Fruit fly (Drosophila melanogaster): ENCODE measurements around the gene CG7573.

Gene CG7573

DNA sequence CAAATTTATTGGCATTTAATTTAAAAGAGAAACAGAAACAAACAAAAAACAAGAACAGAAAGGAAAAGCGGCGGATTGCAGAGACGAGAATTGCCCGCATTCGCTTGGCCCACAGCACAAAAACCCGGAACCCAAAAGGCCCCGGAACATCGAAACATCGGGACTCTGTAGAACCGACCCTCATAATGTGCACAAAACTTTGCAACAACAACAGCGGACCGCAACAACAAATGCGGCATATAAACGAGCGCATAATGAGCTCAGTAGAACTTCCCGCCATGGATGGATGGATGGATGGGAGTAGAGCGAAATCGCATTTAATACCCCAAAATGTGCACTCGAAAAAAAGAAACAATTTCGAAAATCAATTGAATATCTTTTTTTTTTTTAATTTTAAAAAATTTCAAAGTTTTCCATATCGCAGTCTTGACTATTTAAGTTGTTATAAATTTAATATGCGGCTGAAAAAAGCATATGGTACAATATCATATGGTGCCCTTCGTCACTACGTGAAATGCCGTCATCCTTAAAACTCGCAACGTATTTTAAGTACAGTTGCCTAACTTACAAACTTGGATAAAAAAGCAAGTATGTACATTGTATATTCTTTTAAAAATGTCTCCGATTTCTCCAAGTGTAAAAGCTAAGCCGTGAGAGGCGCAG, 24.7 kb downstream of the CG7573 start (continued):
- TF ChIP-seq disco-r (GFP tag; optimal IDR thresholded peaks at IDR 0.05) (no peak), stc (GFP tag; IDR thresholded peaks at IDR 0.05) (peak; percentile 10; the same call in 1 of the 2 replicates), Mad (GFP tag; optimal IDR thresholded peaks at IDR 0.05) (no peak), CG13894 (tag; optimal IDR thresholded peaks at IDR 0.05) (peak; percentile 62), ro (GFP tag; IDR thresholded peaks at IDR 0.05) (no peak), ara (GFP tag; IDR thresholded peaks at IDR 0.05) (no peak), onecut (GFP tag; IDR thresholded peaks at IDR 0.05) (peak; percentile 9; the same call in 1 of the 2 replicates), CG30020 (tag; optimal IDR thresholded peaks at IDR 0.05) (no peak), fu2 (GFP tag; optimal IDR thresholded peaks at IDR 0.05) (no peak), CG9215 (GFP tag; IDR thresholded peaks at IDR 0.05) (no peak), CG9437 (GFP tag; optimal IDR thresholded peaks at IDR 0.05) (peak; percentile 46), CG17829 (tag; optimal IDR thresholded peaks at IDR 0.05) (peak; percentile 7), amos (GFP tag; IDR thresholded peaks at IDR 0.05; ENCODE audit: partially characterized antibody) (no peak), vnd (GFP tag; IDR thresholded peaks at IDR 0.05; ENCODE audit: partially characterized antibody) (no peak), schlank (tag; optimal IDR thresholded peaks at IDR 0.05) (no peak), Kr (GFP tag; optimal IDR thresholded peaks at IDR 0.05) (no peak), Six4 (GFP tag; optimal IDR thresholded peaks at IDR 0.05) (no peak), nmo (GFP tag; optimal IDR thresholded peaks at IDR 0.05) (peak; percentile 17), CG31365 (tag; optimal IDR thresholded peaks at IDR 0.05) (no peak), CG1603 (tag; optimal IDR thresholded peaks at IDR 0.05) (no peak), Fer2 (tag; optimal IDR thresholded peaks at IDR 0.05) (no peak), CG2889 (GFP tag; IDR thresholded peaks at IDR 0.05) (no peak), sug (tag; optimal IDR thresholded peaks at IDR 0.05) (no peak), CG15479 (GFP tag; optimal IDR thresholded peaks at IDR 0.05) (no peak), CG11695 (GFP tag; IDR thresholded peaks at IDR 0.05) (peak; percentile 38; the same call in 2 of the 3 replicates), Elba2 (GFP tag; optimal IDR thresholded peaks at IDR 0.05) (no peak), Hmx (GFP tag; optimal IDR thresholded peaks at IDR 0.05) (no peak), al (GFP tag; IDR thresholded peaks at IDR 0.05) (no peak), CG10274 (GFP tag; optimal IDR thresholded peaks at IDR 0.05) (no peak), pzg (GFP tag; optimal IDR thresholded peaks at IDR 0.05) (no peak), CG2712 (tag; optimal IDR thresholded peaks at IDR 0.05) (peak; percentile 56), dmrt11E (tag; optimal IDR thresholded peaks at IDR 0.05) (peak; percentile 56), CG11723 (GFP tag; optimal IDR thresholded peaks at IDR 0.05) (peak; percentile 30), inv (GFP tag; IDR thresholded peaks at IDR 0.05; ENCODE audit: partially characterized antibody) (no peak), Dip2 (GFP tag; IDR thresholded peaks at IDR 0.05) (no peak), CG2875 (GFP tag; optimal IDR thresholded peaks at IDR 0.05) (peak; percentile 49), CG31388 (GFP tag; optimal IDR thresholded peaks at IDR 0.05) (no peak), Nf-YC (tag; optimal IDR thresholded peaks at IDR 0.05) (no peak), Max (GFP tag; optimal IDR thresholded peaks at IDR 0.05) (peak; percentile 4), prd (optimal IDR thresholded peaks at IDR 0.05) (no peak), prd (GFP tag; IDR thresholded peaks at IDR 0.05) (peak; percentile 45; the same call in 2 of the 3 replicates), CG13287 (GFP tag; IDR thresholded peaks at IDR 0.05; ENCODE audit: partially characterized antibody) (no peak), CG4328 (GFP tag; optimal IDR thresholded peaks at IDR 0.05) (no peak), CG12299 (tag; optimal IDR thresholded peaks at IDR 0.05) (no peak), org-1 (GFP tag; optimal IDR thresholded peaks at IDR 0.05) (peak; percentile 28), BEAF-32 (GFP tag; optimal IDR thresholded peaks at IDR 0.05) (no peak), E2f2 (GFP tag; IDR thresholded peaks at IDR 0.05) (peak; percentile 21), Xbp1 (GFP tag; optimal IDR thresholded peaks at IDR 0.05) (peak; percentile 57), ems (GFP tag; optimal IDR thresholded peaks at IDR 0.05) (no peak), shn (GFP tag; optimal IDR thresholded peaks at IDR 0.05) (no peak)

Data from whole organism, embryonic.